Worm (Caenorhabditis elegans) whole organism, L2 larva: Measurements from ENCODE around the gene dgn-1.

Experiments used
- R02D3.7 ChIP-seq: fragments of 150-350 bp; optimal IDR thresholded peaks from 2 replicates; lab custom pipeline; 2014; ENCODE audit warnings: missing biosample characterization, missing genetic modification characterization
- ZK546.5 ChIP-seq: sonication (generic microtip); optimal IDR thresholded peaks from 2 replicates; lab custom pipeline; 2017; ENCODE audit warnings: missing biosample characterization, missing genetic modification characterization
- ceh-82 ChIP-seq: fragments of 150-350 bp; optimal IDR thresholded peaks from 2 replicates; lab custom pipeline; 2014; ENCODE audit warnings: missing biosample characterization, missing genetic modification characterization
- lsy-2 ChIP-seq, 2 experiments: fragments of 150-350 bp in 1 of 2; sonication (generic microtip) in 1 of 2; optimal IDR thresholded peaks; 2 replicates each; lab custom pipeline; 2014 to 2017; ENCODE audit warnings: missing biosample characterization in 2 of 2, missing genetic modification characterization in 2 of 2
- nhr-11 ChIP-seq: fragments of 150-350 bp; optimal IDR thresholded peaks from 2 replicates; lab custom pipeline; 2014; ENCODE audit warnings: missing biosample characterization, missing genetic modification characterization
- nhr-25 ChIP-seq: fragments of 150-350 bp; sonication (generic microtip); optimal IDR thresholded peaks from 3 replicates; lab custom pipeline; 2014; ENCODE audit warnings: missing biosample characterization, missing genetic modification characterization
- nhr-6 ChIP-seq: fragments of 150-350 bp; optimal IDR thresholded peaks from 2 replicates; lab custom pipeline; 2014; ENCODE audit warnings: missing biosample characterization, missing genetic modification characterization
- skn-1 ChIP-seq: sonication (generic microtip); optimal IDR thresholded peaks from 2 replicates; lab custom pipeline; 2017; ENCODE audit warnings: missing biosample characterization, missing genetic modification characterization
- snpc-4 ChIP-seq: fragments of 150-350 bp; optimal IDR thresholded peaks from 2 replicates; lab custom pipeline; 2014; ENCODE audit warnings: missing biosample characterization, missing genetic modification characterization

DNA sequence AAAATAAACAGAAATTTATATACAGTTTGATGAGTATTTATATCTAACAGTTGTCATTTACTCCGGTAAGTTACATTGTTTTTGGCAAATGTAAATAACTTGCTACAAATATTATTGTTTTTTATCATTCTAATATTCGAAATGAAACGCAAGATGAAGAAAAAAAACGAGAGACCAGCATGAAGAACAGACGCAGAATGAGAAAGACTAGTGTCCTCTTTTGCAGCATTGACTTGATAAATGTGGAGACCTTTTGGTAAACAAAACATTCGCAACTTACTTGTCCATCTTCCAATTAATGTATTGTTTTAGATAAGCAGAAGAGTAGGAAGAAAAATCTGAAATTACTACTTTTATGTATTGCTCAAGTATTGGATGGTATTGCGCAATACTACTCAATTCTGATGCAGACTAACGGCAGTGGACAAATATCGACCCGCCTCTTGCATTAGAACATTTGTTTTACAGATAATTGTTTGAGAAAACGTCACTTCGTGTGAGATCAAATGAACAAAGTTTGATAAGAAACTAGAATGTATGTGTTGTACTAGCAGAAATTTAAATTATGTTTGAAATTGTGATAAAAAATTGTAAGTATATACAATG lies 51.6 kb downstream of the dgn-1 start, which contains the start of gene pgp-6:
- TF ChIP-seq R02D3.7 (tag; lab: Kevin White, UChicago) (no peak), nhr-11 (no peak), skn-1 (tag; lab: Kevin White, UChicago) (no peak), nhr-6 (tag; lab: Kevin White, UChicago) (no peak), snpc-4 (tag; lab: Kevin White, UChicago) (no peak), ceh-82 (tag; lab: Kevin White, UChicago) (no peak), ZK546.5 (no peak), nhr-25 (no peak), lsy-2 (tag; optimal IDR thresholded peaks at IDR 0.05; lab: Kevin White, UChicago) (no peak)
